Worm (Caenorhabditis elegans): Measurements from ENCODE around the gene C53A5.13.

- TF ChIP-seq unc-62 (GFP tag; optimal IDR thresholded peaks at IDR 0.05 in 1 of 2): no peak
- TF ChIP-seq unc-62 (tag; optimal IDR thresholded peaks at IDR 0.05): no peak
- no peak for TF ChIP-seq fos-1 (tag; optimal IDR thresholded peaks at IDR 0.05)
- no peak for TF ChIP-seq tra-1 (GFP tag; IDR thresholded peaks at IDR 0.05)
- TF ChIP-seq unc-39 (tag; optimal IDR thresholded peaks at IDR 0.05): no peak
- TF ChIP-seq egl-27 (tag; optimal IDR thresholded peaks at IDR 0.05): no peak
- TF ChIP-seq jun-1 (tag; optimal IDR thresholded peaks at IDR 0.05): no peak
- no peak for TF ChIP-seq lin-15B (tag; optimal IDR thresholded peaks at IDR 0.05)
- TF ChIP-seq mxl-2 (GFP tag; conservative IDR thresholded peaks at IDR 0.05): no peak
- no peak for TF ChIP-seq mdl-1 (tag; optimal IDR thresholded peaks at IDR 0.05)
- TF ChIP-seq hlh-30 (tag; optimal IDR thresholded peaks at IDR 0.05; ENCODE audit: insufficient read depth): no peak
- TF ChIP-seq ama-1 (optimal IDR thresholded peaks at IDR 0.05): no peak
- no peak for TF ChIP-seq mep-1 (tag; optimal IDR thresholded peaks at IDR 0.05)
- no peak for TF ChIP-seq nhr-77 (tag; optimal IDR thresholded peaks at IDR 0.05)
- TF ChIP-seq lir-3 (tag; optimal IDR thresholded peaks at IDR 0.05): no peak
Measured at ce11 chrV:14595984-14596383, 49.3 kb downstream of the C53A5.13 start.

Data from whole organism, L4 larva.